Worm (Caenorhabditis elegans) whole organism, late embryonic: ENCODE measurements around the gene vha-7.

ENCODE experiments used
- C08G9.2 ChIP-seq: sonication (generic microtip); optimal IDR thresholded peaks from 2 replicates; lab custom pipeline; 2016; ENCODE audit warnings: mild to moderate bottlenecking, missing genetic modification characterization, moderate library complexity, missing compliant biosample characterization
- K02D7.2 ChIP-seq: sonication (generic microtip); optimal IDR thresholded peaks from 2 replicates; lab custom pipeline; 2017; ENCODE audit warnings: mild to moderate bottlenecking, missing genetic modification characterization, missing compliant biosample characterization
- T23F11.4 ChIP-seq: fragments of 200-800 bp; sonication (Bioruptor generic); optimal IDR thresholded peaks from 2 replicates; lab custom pipeline; 2018; ENCODE audit warnings: mild to moderate bottlenecking, missing genetic modification characterization, missing compliant biosample characterization
- ama-1 ChIP-seq: fragments of 150-350 bp; optimal IDR thresholded peaks from 2 replicates; lab custom pipeline; 2014
- ceh-14 ChIP-seq: sonication (generic microtip); optimal IDR thresholded peaks from 2 replicates; lab custom pipeline; 2016; ENCODE audit warnings: missing genotype, missing genetic modification characterization, missing compliant biosample characterization
- ceh-18 ChIP-seq: sonication (generic microtip); optimal IDR thresholded peaks from 2 replicates; lab custom pipeline; 2016; ENCODE audit warnings: missing genetic modification characterization, missing compliant biosample characterization
- ceh-2 ChIP-seq: sonication (generic microtip); optimal IDR thresholded peaks from 2 replicates; lab custom pipeline; 2016; ENCODE audit warnings: missing genotype, missing genetic modification characterization, missing compliant biosample characterization
- ceh-31 ChIP-seq: sonication (generic microtip); optimal IDR thresholded peaks from 2 replicates; lab custom pipeline; 2016; ENCODE audit warnings: missing genetic modification characterization, missing compliant biosample characterization
- ceh-34 ChIP-seq: sonication (generic microtip); optimal IDR thresholded peaks from 2 replicates; lab custom pipeline; 2016; ENCODE audit warnings: mild to moderate bottlenecking, missing genetic modification characterization, missing compliant biosample characterization
- che-1 ChIP-seq: sonication (generic microtip); optimal IDR thresholded peaks from 2 replicates; lab custom pipeline; 2016; ENCODE audit warnings: mild to moderate bottlenecking, missing genetic modification characterization, missing compliant biosample characterization
- dmd-4 ChIP-seq: sonication (generic microtip); optimal IDR thresholded peaks from 2 replicates; lab custom pipeline; 2016; ENCODE audit warnings: borderline replicate concordance, missing genetic modification characterization, missing compliant biosample characterization
- dve-1 ChIP-seq: sonication (generic microtip); optimal IDR thresholded peaks from 2 replicates; lab custom pipeline; 2017; ENCODE audit warnings: antibody characterized with exemption, mild to moderate bottlenecking, missing genetic modification characterization, missing compliant biosample characterization
- elt-2 ChIP-seq: sonication (generic microtip); optimal IDR thresholded peaks from 2 replicates; lab custom pipeline; 2016; ENCODE audit warnings: missing genetic modification reagents, missing genetic modification characterization, missing compliant biosample characterization
- ets-4 ChIP-seq: sonication (generic microtip); optimal IDR thresholded peaks from 2 replicates; lab custom pipeline; 2016; ENCODE audit warnings: missing genetic modification characterization, missing compliant biosample characterization
- fax-1 ChIP-seq: sonication (generic microtip); optimal IDR thresholded peaks from 2 replicates; lab custom pipeline; 2016; ENCODE audit warnings: missing genotype, missing genetic modification characterization, missing compliant biosample characterization
- lim-6 ChIP-seq: sonication (generic microtip); optimal IDR thresholded peaks from 2 replicates; lab custom pipeline; 2016; ENCODE audit warnings: missing genetic modification characterization, missing compliant biosample characterization
- lin-11 ChIP-seq: fragments of 200-800 bp; sonication (Bioruptor generic); optimal IDR thresholded peaks from 2 replicates; lab custom pipeline; 2018; ENCODE audit warnings: mild to moderate bottlenecking, missing genetic modification characterization, missing compliant biosample characterization
- mec-3 ChIP-seq: sonication (generic microtip); optimal IDR thresholded peaks from 2 replicates; lab custom pipeline; 2016; ENCODE audit warnings: borderline replicate concordance, missing genetic modification characterization, missing compliant biosample characterization
- odd-2 ChIP-seq: sonication (generic microtip); optimal IDR thresholded peaks from 2 replicates; lab custom pipeline; 2017; ENCODE audit warnings: antibody characterized with exemption, mild to moderate bottlenecking, missing genetic modification characterization, missing compliant biosample characterization
- pag-3 ChIP-seq: sonication (generic microtip); optimal IDR thresholded peaks from 2 replicates; lab custom pipeline; 2016; ENCODE audit warnings: missing compliant biosample characterization, missing genetic modification characterization, borderline replicate concordance
- pat-9 ChIP-seq: fragments of 200-800 bp; sonication (Bioruptor generic); optimal IDR thresholded peaks from 2 replicates; lab custom pipeline; 2018; ENCODE audit warnings: mild to moderate bottlenecking, missing genetic modification characterization, moderate library complexity, missing compliant biosample characterization
- rnt-1 ChIP-seq: sonication (generic microtip); optimal IDR thresholded peaks from 2 replicates; lab custom pipeline; 2016; ENCODE audit warnings: missing genetic modification characterization, missing compliant biosample characterization
- sox-2 ChIP-seq: fragments of 200-800 bp; sonication (Bioruptor generic); IDR thresholded peaks from 2 replicates; pipeline ENCODE4 v1.3.6; 2022; ENCODE audit warnings: missing genetic modification reagents, missing genetic modification characterization, missing compliant biosample characterization
- syd-9 ChIP-seq: sonication (generic microtip); optimal IDR thresholded peaks from 2 replicates; lab custom pipeline; 2016; ENCODE audit warnings: mild to moderate bottlenecking, missing genetic modification characterization, moderate library complexity, missing compliant biosample characterization
- tbx-2 ChIP-seq: sonication (generic microtip); optimal IDR thresholded peaks from 2 replicates; lab custom pipeline; 2016; ENCODE audit warnings: missing genetic modification characterization, missing compliant biosample characterization
- tbx-7 ChIP-seq: sonication (generic microtip); optimal IDR thresholded peaks from 2 replicates; lab custom pipeline; 2016; ENCODE audit warnings: missing genotype, missing genetic modification characterization, missing compliant biosample characterization
- unc-42 ChIP-seq: sonication (generic microtip); optimal IDR thresholded peaks from 2 replicates; lab custom pipeline; 2016; ENCODE audit warnings: missing genotype, missing genetic modification characterization, missing compliant biosample characterization
- unc-55 ChIP-seq: sonication (generic microtip); optimal IDR thresholded peaks from 2 replicates; lab custom pipeline; 2017; ENCODE audit warnings: missing biosample characterization, missing genetic modification reagents, missing genetic modification characterization
- unc-86 ChIP-seq: sonication (generic microtip); optimal IDR thresholded peaks from 2 replicates; lab custom pipeline; 2016; ENCODE audit warnings: missing genetic modification characterization, missing compliant biosample characterization
- zip-5 ChIP-seq: sonication (generic microtip); optimal IDR thresholded peaks from 2 replicates; lab custom pipeline; 2016; ENCODE audit warnings: missing genetic modification characterization, missing compliant biosample characterization

The vha-7 gene

ce11 chrIV:12618877-12619276 lies 21.4 kb upstream of the vha-7 start:
- TF ChIP-seq dve-1 (no peak), tbx-7 (tag; lab: Kevin White, UChicago) (no peak), pag-3 (tag; lab: Kevin White, UChicago) (no peak), sox-2 (GFP tag; lab: Robert Waterston, UW) (peak; percentile 77)

DNA sequence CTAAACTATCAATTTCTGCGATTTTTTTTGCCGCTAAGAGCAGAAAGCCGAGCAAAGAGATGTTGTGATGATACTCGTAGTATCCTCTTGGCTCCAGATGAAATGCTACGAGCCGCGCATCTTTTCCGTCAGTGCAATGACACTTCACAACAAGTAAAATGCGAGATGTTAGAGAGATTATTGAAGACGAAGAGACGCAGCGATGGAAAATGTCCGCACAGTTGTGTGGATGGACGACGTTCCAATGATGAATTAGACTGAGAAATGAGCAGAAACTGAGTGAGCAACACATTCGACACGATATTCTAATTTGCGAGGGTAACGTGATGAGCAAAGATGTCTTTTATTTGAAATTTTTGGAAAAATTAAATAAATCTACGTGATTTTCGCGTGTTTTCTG lies 19.3 kb upstream of the vha-7 start:
- TF ChIP-seq unc-55 = peak; percentile 65
- no peak for TF ChIP-seq unc-86

ce11 chrIV:12621483-12622078 lies 18.7 kb upstream of the vha-7 start:
- TF ChIP-seq ceh-18 (tag; lab: Kevin White, UChicago) (peak; percentile 3), ceh-31 (peak; percentile 88), dmd-4 (peak; percentile 17), C08G9.2 (tag; lab: Kevin White, UChicago) (peak; percentile 54), ceh-14 (tag; lab: Kevin White, UChicago) (peak; percentile 35), zip-5 (tag; lab: Kevin White, UChicago) (peak; percentile 55), ets-4 (tag; lab: Kevin White, UChicago) (peak; percentile 49), tbx-2 (peak; percentile 31), lim-6 (tag; lab: Kevin White, UChicago) (peak; percentile 59), fax-1 (tag; lab: Kevin White, UChicago) (peak; percentile 21), rnt-1 (peak; percentile 21), ceh-2 (tag; lab: Kevin White, UChicago) (peak; percentile 50), unc-42 (tag; lab: Kevin White, UChicago) (peak; percentile 12)

- TF ChIP-seq sox-2 (GFP tag; lab: Robert Waterston, UW) (no peak), K02D7.2 (tag; lab: Kevin White, UChicago) (no peak), tbx-7 (tag; lab: Kevin White, UChicago) (no peak), odd-2 (tag; lab: Kevin White, UChicago) (no peak), ama-1 (lab: Kevin White, UChicago) (no peak), che-1 (tag; lab: Kevin White, UChicago) (no peak), rnt-1 (no peak)
Observed at ce11 chrIV:12630922-12631321, 9.3 kb upstream of the vha-7 start, which contains the start of gene ark-1. ark-1 (minus strand) TSS chrIV:12631022.

- peak; percentile 22 for TF ChIP-seq unc-42 (tag; lab: Kevin White, UChicago)
- no peak for TF ChIP-seq pat-9
Observed at ce11 chrIV:12632430-12632829, 7.8 kb upstream of the vha-7 start.

- TF ChIP-seq fax-1 (tag; lab: Kevin White, UChicago) (no peak), dve-1 (peak; percentile 46), ama-1 (lab: Kevin White, UChicago) (no peak), elt-2 (tag; lab: Kevin White, UChicago) (peak; percentile 11), ceh-34 (tag; lab: Kevin White, UChicago) (peak; percentile 0), syd-9 (tag; lab: Kevin White, UChicago) (no peak), T23F11.4 (GFP tag; lab: Kevin White, UChicago) (no peak), mec-3 (tag; lab: Kevin White, UChicago) (no peak), ceh-14 (tag; lab: Kevin White, UChicago) (no peak), lin-11 (no peak), pag-3 (tag; lab: Kevin White, UChicago) (no peak)
Observed at ce11 chrIV:12633825-12634224, 6.4 kb upstream of the vha-7 start.
